Worm (Caenorhabditis elegans) whole organism, L4 larva: ENCODE data around the gene F17C11.11.

Source experiments
- F26F4.8 ChIP-seq: fragments of 200-800 bp; sonication (Bioruptor generic); conservative IDR thresholded peaks from 2 replicates; pipeline ENCODE4 v1.3.6; 2022; ENCODE audit warnings: missing genetic modification characterization, missing compliant biosample characterization
- F37D6.2 ChIP-seq: sonication (generic microtip); optimal IDR thresholded peaks from 2 replicates; lab custom pipeline; 2016; ENCODE audit warnings: mild to moderate bottlenecking, missing genetic modification characterization, missing compliant biosample characterization
- F44E2.7 ChIP-seq: fragments of 200-800 bp; sonication (Bioruptor generic); IDR thresholded peaks from 2 replicates; pipeline ENCODE4 v2.1.2; 2022; ENCODE audit warnings: missing genetic modification characterization, missing compliant biosample characterization
- F49E8.2 ChIP-seq: sonication (generic microtip); optimal IDR thresholded peaks from 2 replicates; lab custom pipeline; 2016; ENCODE audit warnings: missing compliant biosample characterization, mild to moderate bottlenecking, missing genetic modification characterization, borderline replicate concordance
- Y48G9A.11 ChIP-seq: fragments of 200-800 bp; sonication (Bioruptor generic); IDR thresholded peaks from 2 replicates; pipeline ENCODE4 v1.3.6; 2022; ENCODE audit warnings: missing genetic modification reagents, missing genetic modification characterization, missing compliant biosample characterization
- arid-1 ChIP-seq: fragments of 200-800 bp; sonication (Bioruptor generic); conservative IDR thresholded peaks from 2 replicates; pipeline ENCODE4 v1.3.6; 2022; ENCODE audit warnings: missing genetic modification reagents, missing genetic modification characterization, missing compliant biosample characterization
- ceh-20 ChIP-seq: fragments of 200-800 bp; sonication (Bioruptor generic); IDR thresholded peaks from 2 replicates; pipeline ENCODE4 v1.3.6; 2022; ENCODE audit warnings: missing genetic modification reagents, missing genetic modification characterization, missing compliant biosample characterization
- ceh-28 ChIP-seq: fragments of 150-350 bp; optimal IDR thresholded peaks from 2 replicates; lab custom pipeline; 2014; ENCODE audit warnings: missing biosample characterization, missing genetic modification reagents, missing genetic modification characterization
- ceh-62 ChIP-seq: sonication (generic microtip); optimal IDR thresholded peaks from 2 replicates; lab custom pipeline; 2017; ENCODE audit warnings: missing biosample characterization, missing genetic modification characterization
- ces-1 ChIP-seq: fragments of 150-350 bp; sonication (generic microtip); optimal IDR thresholded peaks from 4 replicates; lab custom pipeline; 2014; ENCODE audit warnings: missing biosample characterization, missing genetic modification reagents, missing genetic modification characterization
- ctbp-1 ChIP-seq: fragments of 200-800 bp; sonication (Bioruptor generic); IDR thresholded peaks from 2 replicates; pipeline ENCODE4 v1.3.6; 2022; ENCODE audit warnings: missing genetic modification reagents, missing genetic modification characterization, missing compliant biosample characterization
- daf-16 ChIP-seq, 3 experiments: sonication (generic microtip); optimal IDR thresholded peaks; 2 replicates each; lab custom pipeline; 2016 to 2017; ENCODE audit warnings: missing genetic modification characterization in 3 of 3, missing genetic modification reagents in 3 of 3, mild to moderate bottlenecking in 2 of 3, missing compliant biosample characterization in 2 of 3, missing biosample characterization in 1 of 3, moderate library complexity in 1 of 3
- daf-8 ChIP-seq: fragments of 200-800 bp; sonication (Bioruptor generic); IDR thresholded peaks from 2 replicates; pipeline ENCODE4 v1.3.6; 2022; ENCODE audit warnings: missing genetic modification characterization, missing compliant biosample characterization
- dmd-6 ChIP-seq: fragments of 200-800 bp; sonication (Bioruptor generic); IDR thresholded peaks from 2 replicates; pipeline ENCODE4 v1.3.6; 2022; ENCODE audit warnings: missing genetic modification reagents, missing genetic modification characterization, missing compliant biosample characterization
- dmd-9 ChIP-seq: fragments of 200-800 bp; sonication (Bioruptor generic); IDR thresholded peaks from 2 replicates; pipeline ENCODE4 v1.3.6; 2022; ENCODE audit warnings: missing genetic modification reagents, missing genetic modification characterization, missing compliant biosample characterization
- dpl-1 ChIP-seq: fragments of 150-350 bp; optimal IDR thresholded peaks from 2 replicates; lab custom pipeline; 2014; ENCODE audit warnings: missing biosample characterization, missing genetic modification reagents, missing genetic modification characterization
- dve-1 ChIP-seq: sonication (generic microtip); optimal IDR thresholded peaks from 2 replicates; lab custom pipeline; 2017; ENCODE audit warnings: antibody characterized with exemption, mild to moderate bottlenecking, missing genetic modification characterization, missing compliant biosample characterization; ENCODE audit not compliant: insufficient read depth
- egl-27 ChIP-seq: sonication (generic microtip); optimal IDR thresholded peaks from 3 replicates; lab custom pipeline; 2017; ENCODE audit warnings: missing biosample characterization, missing genetic modification reagents, missing genetic modification characterization
- egl-43 ChIP-seq: fragments of 200-800 bp; sonication (Bioruptor generic); IDR thresholded peaks from 2 replicates; pipeline ENCODE4 v1.3.6; 2022; ENCODE audit warnings: missing genetic modification reagents, missing genetic modification characterization, missing compliant biosample characterization
- fkh-10 ChIP-seq: fragments of 150-350 bp; optimal IDR thresholded peaks from 2 replicates; lab custom pipeline; 2014; ENCODE audit warnings: missing biosample characterization, missing genetic modification reagents, missing genetic modification characterization
- gei-8 ChIP-seq: fragments of 200-800 bp; sonication (Bioruptor generic); optimal IDR thresholded peaks from 2 replicates; lab custom pipeline; 2018; ENCODE audit warnings: mild to moderate bottlenecking, missing genetic modification characterization, missing compliant biosample characterization
- hif-1 ChIP-seq, 2 experiments: sonication (generic microtip); optimal IDR thresholded peaks; 2 replicates each; lab custom pipeline; 2016 to 2017; ENCODE audit warnings: missing compliant biosample characterization in 2 of 2, missing genetic modification characterization in 2 of 2, missing genetic modification reagents in 2 of 2, missing genotype in 2 of 2, mild to moderate bottlenecking in 1 of 2
- hlh-11 ChIP-seq: fragments of 200-800 bp; sonication (Bioruptor generic); optimal IDR thresholded peaks from 2 replicates; lab custom pipeline; 2018; ENCODE audit warnings: mild to moderate bottlenecking, missing genetic modification characterization, missing compliant biosample characterization
- hmg-1.1 ChIP-seq: fragments of 200-800 bp; sonication (Bioruptor generic); IDR thresholded peaks from 2 replicates; pipeline ENCODE4 v1.3.6; 2022; ENCODE audit warnings: missing genetic modification reagents, missing genetic modification characterization, missing compliant biosample characterization
- lin-1 ChIP-seq: fragments of 200-800 bp; sonication (Bioruptor generic); IDR thresholded peaks from 2 replicates; pipeline ENCODE4 v1.3.6; 2022; ENCODE audit warnings: missing genetic modification reagents, missing genetic modification characterization, missing compliant biosample characterization
- lin-13 ChIP-seq: fragments of 150-350 bp; optimal IDR thresholded peaks from 2 replicates; lab custom pipeline; 2014; ENCODE audit warnings: missing biosample characterization, missing genetic modification reagents, missing genetic modification characterization
- lin-29 ChIP-seq: fragments of 200-800 bp; sonication (Bioruptor generic); IDR thresholded peaks from 2 replicates; pipeline ENCODE4 v1.3.6; 2022; ENCODE audit warnings: missing genetic modification reagents, missing genetic modification characterization, missing compliant biosample characterization
- mdl-1 ChIP-seq, 2 experiments: fragments of 150-350 bp in 1 of 2; sonication (generic microtip) in 1 of 2; optimal IDR thresholded peaks; 2 replicates each; lab custom pipeline; 2014 to 2017; ENCODE audit warnings: missing biosample characterization in 2 of 2, missing genetic modification characterization in 2 of 2
- mdt-29 ChIP-seq: fragments of 200-800 bp; sonication (Bioruptor generic); IDR thresholded peaks from 2 replicates; pipeline ENCODE4 v1.3.6; 2022; ENCODE audit warnings: missing genetic modification reagents, missing genetic modification characterization, missing compliant biosample characterization
- mes-2 ChIP-seq: sonication (generic microtip); optimal IDR thresholded peaks from 2 replicates; lab custom pipeline; 2016; ENCODE audit warnings: missing genotype, mild to moderate bottlenecking, missing genetic modification characterization, missing compliant biosample characterization; ENCODE audit not compliant: poor library complexity, severe bottlenecking
- mxl-2 ChIP-seq: fragments of 200-800 bp; sonication (Bioruptor generic); conservative IDR thresholded peaks from 2 replicates; pipeline ENCODE4 v1.3.6; 2022; ENCODE audit warnings: missing genetic modification reagents, missing genetic modification characterization, missing compliant biosample characterization
- nhr-10 ChIP-seq: fragments of 150-350 bp; optimal IDR thresholded peaks from 2 replicates; lab custom pipeline; 2014; ENCODE audit warnings: missing biosample characterization, missing genetic modification characterization
- nhr-25 ChIP-seq: sonication (generic microtip); optimal IDR thresholded peaks from 2 replicates; lab custom pipeline; 2017; ENCODE audit warnings: missing genetic modification characterization, mild to moderate bottlenecking, missing compliant biosample characterization, antibody characterized with exemption, moderate library complexity, borderline replicate concordance; ENCODE audit not compliant: insufficient read depth
- nhr-41 ChIP-seq: fragments of 200-800 bp; sonication (Bioruptor generic); IDR thresholded peaks from 2 replicates; pipeline ENCODE4 v1.3.6; 2022; ENCODE audit warnings: missing genetic modification reagents, missing genetic modification characterization, missing compliant biosample characterization
- nhr-42 ChIP-seq: fragments of 200-800 bp; sonication (Bioruptor generic); IDR thresholded peaks from 2 replicates; pipeline ENCODE4 v1.3.6; 2022; ENCODE audit warnings: missing genetic modification characterization, missing compliant biosample characterization
- nhr-48 ChIP-seq: sonication (generic microtip); optimal IDR thresholded peaks from 2 replicates; lab custom pipeline; 2016; ENCODE audit warnings: mild to moderate bottlenecking, missing genetic modification characterization, missing compliant biosample characterization
- nhr-76 ChIP-seq: fragments of 150-350 bp; optimal IDR thresholded peaks from 2 replicates; lab custom pipeline; 2014; ENCODE audit warnings: missing biosample characterization, missing genetic modification characterization
- nhr-77 ChIP-seq: fragments of 150-350 bp; optimal IDR thresholded peaks from 2 replicates; lab custom pipeline; 2014; ENCODE audit warnings: missing biosample characterization, missing genetic modification characterization
- pqm-1 ChIP-seq: sonication (generic microtip); optimal IDR thresholded peaks from 2 replicates; lab custom pipeline; 2017; ENCODE audit warnings: missing biosample characterization, missing genetic modification characterization
- set-16 ChIP-seq: fragments of 200-800 bp; sonication (Bioruptor generic); IDR thresholded peaks from 2 replicates; pipeline ENCODE4 v1.3.6; 2022; ENCODE audit warnings: missing genetic modification reagents, missing genetic modification characterization, missing compliant biosample characterization
- snpc-1.2 ChIP-seq: fragments of 200-800 bp; sonication (Bioruptor generic); IDR thresholded peaks from 2 replicates; pipeline ENCODE4 v1.3.6; 2022; ENCODE audit warnings: missing genetic modification reagents, missing genetic modification characterization, missing compliant biosample characterization
- snpc-4 ChIP-seq: fragments of 150-350 bp; optimal IDR thresholded peaks from 2 replicates; lab custom pipeline; 2014; ENCODE audit warnings: missing biosample characterization, missing genetic modification characterization
- spr-3 ChIP-seq: fragments of 200-800 bp; sonication (Bioruptor generic); optimal IDR thresholded peaks from 2 replicates; lab custom pipeline; 2018; ENCODE audit warnings: mild to moderate bottlenecking, missing genetic modification characterization, missing compliant biosample characterization
- unc-130 ChIP-seq: sonication (generic microtip); optimal IDR thresholded peaks from 2 replicates; lab custom pipeline; 2016; ENCODE audit warnings: missing genetic modification reagents, missing genetic modification characterization, missing compliant biosample characterization
- unc-39 ChIP-seq: sonication (generic microtip); optimal IDR thresholded peaks from 2 replicates; lab custom pipeline; 2017; ENCODE audit warnings: missing biosample characterization, missing genetic modification characterization
- unc-62 ChIP-seq, 3 experiments: fragments of 150-350 bp in 1 of 3; sonication (generic microtip); optimal IDR thresholded peaks in 2 of 3; peaks in 1 of 3; 1 replicate in 1 of 3; 2 replicates in 2 of 3; lab custom pipeline; 2014 to 2017; ENCODE audit warnings: missing biosample characterization in 3 of 3, missing genetic modification characterization in 3 of 3, missing genetic modification reagents in 3 of 3, missing genotype in 1 of 3
- zfp-3 ChIP-seq: fragments of 200-800 bp; sonication (Bioruptor generic); conservative IDR thresholded peaks from 2 replicates; pipeline ENCODE4 v1.3.6; 2022; ENCODE audit warnings: missing genetic modification reagents, missing genetic modification characterization, missing compliant biosample characterization
- zip-11 ChIP-seq: fragments of 200-800 bp; sonication (Bioruptor generic); IDR thresholded peaks from 2 replicates; pipeline ENCODE4 v1.3.6; 2022; ENCODE audit warnings: missing genetic modification characterization, missing compliant biosample characterization
- zip-2 ChIP-seq: fragments of 150-350 bp; optimal IDR thresholded peaks from 2 replicates; lab custom pipeline; 2014; ENCODE audit warnings: missing biosample characterization, missing genetic modification characterization

Gene F17C11.11

ce11 chrV:10897172-10897571 lies 41.4 kb downstream of the F17C11.11 start (continued):
- peak; percentile 98 for TF ChIP-seq nhr-25 (tag; lab: Kevin White, UChicago)
- peak; percentile 97 for TF ChIP-seq unc-130 (GFP tag; lab: Kevin White, UChicago)
- TF ChIP-seq egl-27 (tag; lab: Kevin White, UChicago): peak; percentile 12
- peak; percentile 97 for TF ChIP-seq nhr-42 (GFP tag; lab: Robert Waterston, UW)
- peak; percentile 84 for TF ChIP-seq dmd-9 (GFP tag; lab: Robert Waterston, UW)
- TF ChIP-seq egl-43 (GFP tag; lab: Robert Waterston, UW): peak; percentile 94
- peak; percentile 98 for TF ChIP-seq zfp-3
- TF ChIP-seq ces-1 (GFP tag; lab: Kevin White, UChicago): peak; percentile 66
- TF ChIP-seq unc-39: peak; percentile 13
- peak; percentile 49 for TF ChIP-seq gei-8 (GFP tag; lab: Kevin White, UChicago)
- peak; percentile 83 for TF ChIP-seq mxl-2 (GFP tag; lab: Robert Waterston, UW)
- peak; percentile 91 for TF ChIP-seq zip-2 (tag; lab: Kevin White, UChicago)
- peak; percentile 94 for TF ChIP-seq spr-3 (GFP tag; lab: Kevin White, UChicago)
- peak in 1 of 2 experiments; percentile 99 for TF ChIP-seq unc-62 (GFP tag; optimal IDR thresholded peaks at IDR 0.05 in 1 of 2; lab: Kevin White, UChicago)
- TF ChIP-seq unc-62 (tag; optimal IDR thresholded peaks at IDR 0.05; lab: Kevin White, UChicago): peak; percentile 80
- TF ChIP-seq F44E2.7 (GFP tag; lab: Robert Waterston, UW): 0 out of 2 replicates have a peak, but pooled peaks have one; percentile 35
- peak; percentile 93 for TF ChIP-seq Y48G9A.11
- TF ChIP-seq nhr-41 (GFP tag; lab: Robert Waterston, UW): peak; percentile 97
- peak; percentile 99 for TF ChIP-seq dve-1
- peak; percentile 8 for TF ChIP-seq snpc-4 (tag; lab: Kevin White, UChicago)
- TF ChIP-seq mdt-29 (GFP tag; lab: Robert Waterston, UW): peak; percentile 97
- no peak for TF ChIP-seq F26F4.8
- TF ChIP-seq set-16 (GFP tag; lab: Robert Waterston, UW): peak; percentile 68
- TF ChIP-seq ceh-28 (tag; lab: Kevin White, UChicago): no peak
- peak; percentile 95 for TF ChIP-seq nhr-10 (tag; lab: Kevin White, UChicago)
- TF ChIP-seq F37D6.2 (tag; lab: Kevin White, UChicago): peak; percentile 94
- peak; percentile 87 for TF ChIP-seq pqm-1
- peak; percentile 99 for TF ChIP-seq hlh-11 (tag; lab: Kevin White, UChicago)
- TF ChIP-seq nhr-48 (tag; lab: Kevin White, UChicago): peak; percentile 96
- TF ChIP-seq nhr-76 (tag; lab: Kevin White, UChicago): peak; percentile 70
- TF ChIP-seq mes-2 (tag; lab: Kevin White, UChicago): peak; percentile 99
- 0 out of 2 replicates have a peak, but pooled peaks have one; percentile 12 for TF ChIP-seq zip-11 (GFP tag; lab: Robert Waterston, UW)
- peak; percentile 96 for TF ChIP-seq arid-1 (GFP tag; lab: Robert Waterston, UW)
- TF ChIP-seq snpc-1.2: no peak; the same call in 1 of the 2 replicates
- peak; percentile 95 for TF ChIP-seq hmg-1.1 (GFP tag; lab: Robert Waterston, UW)
- TF ChIP-seq nhr-77: peak; percentile 98
- TF ChIP-seq lin-13: peak; percentile 96
- no peak for TF ChIP-seq daf-8 (GFP tag; lab: Robert Waterston, UW)
- TF ChIP-seq ctbp-1 (GFP tag; lab: Robert Waterston, UW): peak; percentile 97
- peak; percentile 99 for TF ChIP-seq ceh-20 (GFP tag; lab: Robert Waterston, UW)
- TF ChIP-seq hif-1 (tag; optimal IDR thresholded peaks at IDR 0.05; lab: Kevin White, UChicago): peak; percentile 67 to 94
- peak; percentile 97 for TF ChIP-seq lin-1 (GFP tag; lab: Robert Waterston, UW)
- TF ChIP-seq F49E8.2: peak; percentile 97
- TF ChIP-seq lin-29 (GFP tag; lab: Robert Waterston, UW): peak; percentile 88
- peak; percentile 95 for TF ChIP-seq fkh-10 (GFP tag; lab: Kevin White, UChicago)
- TF ChIP-seq ceh-62 (tag; lab: Kevin White, UChicago): no peak
- peak; percentile 99 for TF ChIP-seq dmd-6 (GFP tag; lab: Robert Waterston, UW)
- TF ChIP-seq dpl-1 (GFP tag; lab: Kevin White, UChicago): peak; percentile 100
- peak; percentile 93 to 95 for TF ChIP-seq daf-16 (GFP tag; optimal IDR thresholded peaks at IDR 0.05; lab: Kevin White, UChicago)
- TF ChIP-seq daf-16 (tag; optimal IDR thresholded peaks at IDR 0.05; lab: Kevin White, UChicago): peak; percentile 81
- TF ChIP-seq mdl-1 (tag; optimal IDR thresholded peaks at IDR 0.05; lab: Kevin White, UChicago): peak; percentile 68 to 85
